Fruit fly (Drosophila melanogaster) whole organism, embryonic: ENCODE data around the gene feo.

Experiments used
- CG10462 ChIP-seq: fragments of 200-800 bp; sonication (Bioruptor generic); optimal IDR thresholded peaks from 2 replicates; lab custom pipeline; 2016; ENCODE audit warnings: missing biosample characterization, missing genetic modification characterization
- CG11696 ChIP-seq: fragments of 200-800 bp; sonication (Bioruptor generic); IDR thresholded peaks from 2 replicates; pipeline ENCODE4 v1.3.6; 2022; ENCODE audit warnings: missing biosample characterization, missing genetic modification characterization

DNA sequence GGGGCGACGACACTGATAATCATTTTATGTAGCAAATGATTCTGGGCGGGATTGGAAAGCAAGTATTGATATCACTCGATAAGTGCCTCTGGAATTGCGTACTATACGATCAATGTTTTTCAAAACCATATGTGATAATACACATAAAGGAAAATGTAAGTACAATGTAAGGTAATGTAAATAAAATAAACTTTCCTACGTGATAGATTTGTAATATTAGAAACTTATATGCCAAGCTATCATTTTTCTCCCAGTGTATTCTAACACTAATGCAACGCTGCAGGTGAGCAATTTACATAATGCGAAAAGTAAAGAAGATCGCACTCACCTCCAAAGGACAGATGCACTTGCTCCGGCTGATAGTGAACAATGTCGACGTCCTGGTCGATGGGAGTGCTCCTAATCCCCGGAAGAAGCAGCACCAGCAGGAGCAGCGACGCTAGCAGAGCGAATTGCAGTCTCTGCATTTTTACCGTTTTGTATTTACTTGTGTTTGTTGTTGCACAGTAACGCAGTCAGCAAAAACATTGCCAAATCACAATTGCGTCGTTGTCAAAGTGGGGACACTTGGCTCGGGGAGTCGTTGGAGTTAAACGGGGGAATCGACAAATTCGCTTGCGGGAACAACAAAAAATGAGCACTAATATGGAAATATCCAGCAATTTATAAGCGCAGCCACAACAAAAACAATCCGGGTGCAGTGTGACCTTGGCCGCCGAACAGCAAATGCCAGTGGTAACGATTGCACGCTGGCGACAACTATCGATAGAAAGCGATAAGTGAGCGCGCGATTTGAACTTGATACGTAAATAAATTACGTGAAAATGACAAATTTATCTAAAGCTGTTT, 22.6 kb upstream of the feo start, which contains the start of gene CG1637:
- TF ChIP-seq CG11696 (no peak), CG10462 (GFP tag; lab: Kevin White, UChicago) (no peak)
